Fruit fly (Drosophila melanogaster): ENCODE measurements around the gene Cht7.

The Cht7 gene

DNA sequence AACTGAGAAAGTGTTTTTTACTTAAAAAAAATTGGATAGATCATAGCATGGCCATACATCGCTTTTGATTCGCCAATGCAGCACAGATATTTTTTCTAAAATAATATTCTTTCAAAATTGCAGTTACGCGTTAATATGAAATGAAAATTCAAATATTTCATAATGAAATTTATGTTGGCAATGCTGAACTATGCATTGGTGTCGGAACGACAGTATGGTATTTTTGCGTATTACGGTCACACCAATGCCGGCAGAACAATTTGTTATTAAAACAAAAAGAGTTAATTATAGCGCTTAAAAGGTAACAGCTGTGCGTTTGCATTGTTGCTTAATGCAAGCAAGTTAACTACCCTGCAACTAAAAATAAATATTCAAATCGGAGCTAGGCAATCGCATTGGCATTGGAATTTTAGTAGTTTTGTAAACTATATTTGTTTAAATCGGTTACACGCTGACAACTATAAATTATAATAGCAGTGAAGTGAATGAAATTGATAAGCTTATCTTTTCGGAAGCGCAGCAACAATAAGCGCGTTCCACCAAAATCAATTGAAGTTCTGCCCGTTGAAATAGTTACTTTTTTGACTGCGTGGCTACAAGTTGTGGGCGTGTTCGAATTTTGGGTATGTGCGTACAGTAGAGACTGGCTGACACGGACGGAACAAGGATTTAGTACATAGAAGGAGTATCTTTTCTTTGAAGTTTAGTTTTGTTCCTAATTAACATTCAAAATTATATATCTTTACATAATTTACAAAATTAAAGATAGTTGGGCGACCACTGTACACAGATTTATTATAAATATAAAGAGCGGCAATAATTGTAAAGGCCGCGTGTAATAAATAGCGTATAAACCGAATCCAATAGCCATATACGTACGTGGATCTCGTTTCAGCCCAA lies 64.4 kb downstream of the Cht7 start, which contains the start of gene Prx4 (continued):
- TF ChIP-seq CG3726 (GFP tag; IDR thresholded peaks at IDR 0.05) (peak; percentile 71; the same call in 2 of the 3 replicates), CG9437 (GFP tag; optimal IDR thresholded peaks at IDR 0.05) (peak; percentile 31), CG11456 (GFP tag; IDR thresholded peaks at IDR 0.05) (peak; percentile 81), ato (GFP tag; IDR thresholded peaks at IDR 0.05; ENCODE audit: partially characterized antibody) (no peak), ind (GFP tag; optimal IDR thresholded peaks at IDR 0.05) (peak; percentile 59), CG34422 (GFP tag; IDR thresholded peaks at IDR 0.05) (peak; percentile 74)

Measured in whole organism, embryonic.